Comparison of ENCODE assay signal across 3 fruit fly cellular contexts in genomic region chr2L:520331-521000, dm6.
TF ChIP-seq lines count a peak whose summit lies in the region.

No protein-coding gene starts in this region.

TF ChIP-seq in whole organism, embryonic, 481 proteins besides CTCF, POLR2A, EP300 and RAD21 (continued from another document and continues in another):
- TF ChIP-seq H2.0 (GFP tag; IDR thresholded peaks at IDR 0.05; lab: Robert Waterston, UW) (peak; percentile 88), CG4328 (GFP tag; optimal IDR thresholded peaks at IDR 0.05; lab: Kevin White, UChicago) (no peak), sob (GFP tag; IDR thresholded peaks at IDR 0.05; lab: Robert Waterston, UW) (peak; percentile 83), trh (GFP tag; optimal IDR thresholded peaks at IDR 0.05; lab: Kevin White, UChicago) (peak; percentile 79), CG2875 (GFP tag; optimal IDR thresholded peaks at IDR 0.05; lab: Kevin White, UChicago) (peak; percentile 87), CG10543 (GFP tag; optimal IDR thresholded peaks at IDR 0.05; lab: Kevin White, UChicago) (no peak), CG11398 (GFP tag; optimal IDR thresholded peaks at IDR 0.05; lab: Kevin White, UChicago) (peak; percentile 68), grn (GFP tag; optimal IDR thresholded peaks at IDR 0.05; lab: Kevin White, UChicago) (no peak), zen (tag; optimal IDR thresholded peaks at IDR 0.05; lab: Kevin White, UChicago) (peak; percentile 44), lab (GFP tag; optimal IDR thresholded peaks at IDR 0.05; lab: Kevin White, UChicago) (peak; percentile 73), nom (GFP tag; optimal IDR thresholded peaks at IDR 0.05; lab: Kevin White, UChicago) (no peak), NK7.1 (GFP tag; optimal IDR thresholded peaks at IDR 0.05; lab: Kevin White, UChicago) (peak; percentile 78), CrebB (tag; optimal IDR thresholded peaks at IDR 0.05; lab: Kevin White, UChicago) (peak; percentile 57), Gug (GFP tag; IDR thresholded peaks at IDR 0.05; lab: Robert Waterston, UW) (peak; percentile 41; the same call in 2 of the 4 replicates), CG6272 (GFP tag; IDR thresholded peaks at IDR 0.05; lab: Robert Waterston, UW) (peak; percentile 61; the same call in 1 of the 2 replicates), gce (GFP tag; IDR thresholded peaks at IDR 0.05; lab: Robert Waterston, UW) (peak; percentile 72; the same call in 1 of the 3 replicates), gsb (GFP tag; IDR thresholded peaks at IDR 0.05; lab: Robert Waterston, UW) (peak; percentile 22; the same call in 1 of the 2 replicates), tup (GFP tag; optimal IDR thresholded peaks at IDR 0.05; lab: Kevin White, UChicago) (peak; percentile 67), PHDP (tag; optimal IDR thresholded peaks at IDR 0.05; lab: Kevin White, UChicago) (peak; percentile 86), h (optimal IDR thresholded peaks at IDR 0.05; lab: Kevin White, UChicago) (no peak), so (GFP tag; IDR thresholded peaks at IDR 0.05; lab: Robert Waterston, UW) (peak; percentile 88), da (GFP tag; optimal IDR thresholded peaks at IDR 0.05; lab: Kevin White, UChicago) (no peak), CG5953 (GFP tag; IDR thresholded peaks at IDR 0.05; lab: Robert Waterston, UW) (peak; percentile 90), ATbp (GFP tag; optimal IDR thresholded peaks at IDR 0.05; lab: Kevin White, UChicago) (peak; percentile 85), ttk (GFP tag; IDR thresholded peaks at IDR 0.05; lab: Robert Waterston, UW) (peak; percentile 90), slbo (GFP tag; IDR thresholded peaks at IDR 0.05; lab: Robert Waterston, UW) (peak; percentile 62), Poxn (GFP tag; IDR thresholded peaks at IDR 0.05; lab: Robert Waterston, UW) (0 out of 2 replicates have a peak, but pooled peaks have one; percentile 10), pb (GFP tag; optimal IDR thresholded peaks at IDR 0.05; lab: Kevin White, UChicago) (peak; percentile 66), peb (GFP tag; IDR thresholded peaks at IDR 0.05; lab: Robert Waterston, UW) (peak; percentile 68), CG7271 (tag; optimal IDR thresholded peaks at IDR 0.05; lab: Kevin White, UChicago) (peak; percentile 21), CG10267 (tag; optimal IDR thresholded peaks at IDR 0.05; lab: Kevin White, UChicago) (peak; percentile 86), amos (GFP tag; IDR thresholded peaks at IDR 0.05; lab: Robert Waterston, UW; ENCODE audit: partially characterized antibody) (no peak), D (optimal IDR thresholded peaks at IDR 0.05; lab: Kevin White, UChicago) (no peak), D (GFP tag; optimal IDR thresholded peaks at IDR 0.05; lab: Kevin White, UChicago) (peak; percentile 77), chif (GFP tag; optimal IDR thresholded peaks at IDR 0.05; lab: Kevin White, UChicago) (peak; percentile 86 to 92), twi (tag; optimal IDR thresholded peaks at IDR 0.05; lab: Kevin White, UChicago) (peak; percentile 77), Lpt (GFP tag; optimal IDR thresholded peaks at IDR 0.05; lab: Kevin White, UChicago) (no peak), CG13296 (GFP tag; optimal IDR thresholded peaks at IDR 0.05; lab: Kevin White, UChicago) (peak; percentile 51), Atf-2 (GFP tag; optimal IDR thresholded peaks at IDR 0.05; lab: Kevin White, UChicago) (peak; percentile 84), CG4404 (GFP tag; IDR thresholded peaks at IDR 0.05; lab: Robert Waterston, UW) (peak; percentile 46; the same call in 1 of the 2 replicates), odd (GFP tag; optimal IDR thresholded peaks at IDR 0.05; lab: Kevin White, UChicago) (peak; percentile 66), CG10979 (tag; optimal IDR thresholded peaks at IDR 0.05; lab: Kevin White, UChicago) (peak; percentile 92), shn (GFP tag; optimal IDR thresholded peaks at IDR 0.05; lab: Kevin White, UChicago) (peak; percentile 70)

TF ChIP-seq in whole organism, prepupa, 60 proteins besides CTCF, POLR2A, EP300 and RAD21 (continued from another document):
- TF ChIP-seq Hr4 (GFP tag; optimal IDR thresholded peaks at IDR 0.05; lab: Kevin White, UChicago) = peak; percentile 51
- TF ChIP-seq dsx (GFP tag; optimal IDR thresholded peaks at IDR 0.05; lab: Kevin White, UChicago; ENCODE audit: poor library complexity, severe bottlenecking) = no peak
- peak; percentile 66 for TF ChIP-seq CG34406 (GFP tag; optimal IDR thresholded peaks at IDR 0.05; lab: Kevin White, UChicago)
- no peak for TF ChIP-seq fkh (GFP tag; optimal IDR thresholded peaks at IDR 0.05; lab: Kevin White, UChicago)
- peak; percentile 40 for TF ChIP-seq Smox (GFP tag; optimal IDR thresholded peaks at IDR 0.05; lab: Kevin White, UChicago)
- 0 out of 3 replicates have a peak, but pooled peaks have one; percentile 44 for TF ChIP-seq eg (GFP tag; IDR thresholded peaks at IDR 0.05; lab: Robert Waterston, UW)
- TF ChIP-seq Sox14 (GFP tag; optimal IDR thresholded peaks at IDR 0.05; lab: Kevin White, UChicago) = peak; percentile 37
- TF ChIP-seq Eip75B (GFP tag; optimal IDR thresholded peaks at IDR 0.05; lab: Kevin White, UChicago) = peak; percentile 75
- peak; percentile 75 for TF ChIP-seq CG3919 (GFP tag; optimal IDR thresholded peaks at IDR 0.05; lab: Kevin White, UChicago)
- peak; percentile 59 for TF ChIP-seq CG11902 (GFP tag; optimal IDR thresholded peaks at IDR 0.05; lab: Kevin White, UChicago)
- peak; percentile 53 for TF ChIP-seq CG15336 (GFP tag; IDR thresholded peaks at IDR 0.05; lab: Robert Waterston, UW)
- no peak for TF ChIP-seq ss (GFP tag; optimal IDR thresholded peaks at IDR 0.05; lab: Kevin White, UChicago)
- TF ChIP-seq Ets96B (tag; optimal IDR thresholded peaks at IDR 0.05; lab: Kevin White, UChicago) = peak; percentile 61
- peak; percentile 38 for TF ChIP-seq CG16779 (tag; optimal IDR thresholded peaks at IDR 0.05; lab: Kevin White, UChicago)
- TF ChIP-seq esn (GFP tag; optimal IDR thresholded peaks at IDR 0.05; lab: Kevin White, UChicago) = peak; percentile 62
- no peak for TF ChIP-seq Gug (GFP tag; IDR thresholded peaks at IDR 0.05; lab: Robert Waterston, UW)
- peak; percentile 43 for TF ChIP-seq lz (GFP tag; optimal IDR thresholded peaks at IDR 0.05; lab: Kevin White, UChicago)
- TF ChIP-seq net (GFP tag; optimal IDR thresholded peaks at IDR 0.05; lab: Kevin White, UChicago) = peak; percentile 43
- peak; percentile 59 for TF ChIP-seq vri (GFP tag; optimal IDR thresholded peaks at IDR 0.05; lab: Kevin White, UChicago)
- peak; percentile 68 for TF ChIP-seq achi (GFP tag; optimal IDR thresholded peaks at IDR 0.05; lab: Kevin White, UChicago)
- 0 out of 3 replicates have a peak, but pooled peaks have one; percentile 64 for TF ChIP-seq CG6163 (GFP tag; IDR thresholded peaks at IDR 0.05; lab: Robert Waterston, UW)
- peak; percentile 16 for TF ChIP-seq CG8319 (GFP tag; optimal IDR thresholded peaks at IDR 0.05; lab: Kevin White, UChicago)
- peak; percentile 47 for TF ChIP-seq Ets21C (GFP tag; optimal IDR thresholded peaks at IDR 0.05; lab: Kevin White, UChicago)
- peak; percentile 25 for TF ChIP-seq fd59A (GFP tag; optimal IDR thresholded peaks at IDR 0.05; lab: Kevin White, UChicago)
- TF ChIP-seq CG6792 (GFP tag; optimal IDR thresholded peaks at IDR 0.05; lab: Kevin White, UChicago) = peak; percentile 65
- TF ChIP-seq acj6 (GFP tag; optimal IDR thresholded peaks at IDR 0.05; lab: Kevin White, UChicago) = peak; percentile 59
- peak; percentile 78 for TF ChIP-seq pdm3 (GFP tag; optimal IDR thresholded peaks at IDR 0.05; lab: Kevin White, UChicago)
- TF ChIP-seq fd85E (GFP tag; optimal IDR thresholded peaks at IDR 0.05; lab: Kevin White, UChicago) = no peak
- peak; percentile 13 for TF ChIP-seq CG32006 (GFP tag; optimal IDR thresholded peaks at IDR 0.05; lab: Kevin White, UChicago)
- TF ChIP-seq CG31627 (GFP tag; optimal IDR thresholded peaks at IDR 0.05; lab: Kevin White, UChicago) = peak; percentile 57
- TF ChIP-seq Eip93F (GFP tag; optimal IDR thresholded peaks at IDR 0.05; lab: Kevin White, UChicago) = no peak
- no peak for TF ChIP-seq CG8119 (GFP tag; IDR thresholded peaks at IDR 0.05; lab: Robert Waterston, UW)
- TF ChIP-seq CG10631 (GFP tag; optimal IDR thresholded peaks at IDR 0.05; lab: Kevin White, UChicago) = peak; percentile 54
- TF ChIP-seq CG8632 (GFP tag; optimal IDR thresholded peaks at IDR 0.05; lab: Kevin White, UChicago) = peak; percentile 68
- peak; percentile 70 for TF ChIP-seq svp (GFP tag; lab: Kevin White, UChicago)
- TF ChIP-seq CG6808 (GFP tag; optimal IDR thresholded peaks at IDR 0.05; lab: Kevin White, UChicago) = no peak
- peak; percentile 49 for TF ChIP-seq Sox102F (GFP tag; optimal IDR thresholded peaks at IDR 0.05; lab: Kevin White, UChicago)

TF ChIP-seq in whole organism, wandering third instar larva, 38 proteins besides CTCF, POLR2A, EP300 and RAD21 (continued from another document):
- TF ChIP-seq dsf (GFP tag; optimal IDR thresholded peaks at IDR 0.05; lab: Kevin White, UChicago; ENCODE audit: borderline replicate concordance) = no peak
- no peak for TF ChIP-seq Mio (GFP tag; optimal IDR thresholded peaks at IDR 0.05; lab: Kevin White, UChicago)
- no peak for TF ChIP-seq Jra (GFP tag; optimal IDR thresholded peaks at IDR 0.05; lab: Kevin White, UChicago)
- peak; percentile 48 for TF ChIP-seq br (GFP tag; optimal IDR thresholded peaks at IDR 0.05; lab: Kevin White, UChicago)
- no peak for TF ChIP-seq Rel (GFP tag; optimal IDR thresholded peaks at IDR 0.05; lab: Kevin White, UChicago)
- TF ChIP-seq Rel (tag; optimal IDR thresholded peaks at IDR 0.05; lab: Kevin White, UChicago) = no peak
- TF ChIP-seq OdsH (GFP tag; optimal IDR thresholded peaks at IDR 0.05; lab: Kevin White, UChicago) = no peak
- peak; percentile 5 for TF ChIP-seq Sp1 (GFP tag; optimal IDR thresholded peaks at IDR 0.05; lab: Kevin White, UChicago)
- TF ChIP-seq Dif (GFP tag; optimal IDR thresholded peaks at IDR 0.05; lab: Kevin White, UChicago; ENCODE audit: partially characterized antibody) = no peak
TF ChIP-seq in whole organism, wandering third instar larva: peak in this region for 10.
